Worm (Caenorhabditis elegans) whole organism, late embryonic: ENCODE results near the gene egl-17.

Experiments used
- F13H6.1 ChIP-seq: sonication (generic microtip); optimal IDR thresholded peaks from 2 replicates; lab custom pipeline; 2016; ENCODE audit warnings: missing genetic modification characterization, missing compliant biosample characterization
- K02D7.2 ChIP-seq: sonication (generic microtip); optimal IDR thresholded peaks from 2 replicates; lab custom pipeline; 2017; ENCODE audit warnings: mild to moderate bottlenecking, missing genetic modification characterization, missing compliant biosample characterization
- Y22D7AL.16 ChIP-seq: sonication (generic microtip); optimal IDR thresholded peaks from 2 replicates; lab custom pipeline; 2016; ENCODE audit warnings: missing genetic modification characterization, missing compliant biosample characterization
- ceh-14 ChIP-seq: sonication (generic microtip); optimal IDR thresholded peaks from 2 replicates; lab custom pipeline; 2016; ENCODE audit warnings: missing genotype, missing genetic modification characterization, missing compliant biosample characterization
- ceh-18 ChIP-seq: sonication (generic microtip); optimal IDR thresholded peaks from 2 replicates; lab custom pipeline; 2016; ENCODE audit warnings: missing genetic modification characterization, missing compliant biosample characterization
- ceh-2 ChIP-seq: sonication (generic microtip); optimal IDR thresholded peaks from 2 replicates; lab custom pipeline; 2016; ENCODE audit warnings: missing genotype, missing genetic modification characterization, missing compliant biosample characterization
- ceh-22 ChIP-seq: sonication (generic microtip); optimal IDR thresholded peaks from 2 replicates; lab custom pipeline; 2017; ENCODE audit warnings: missing biosample characterization, missing genetic modification characterization
- ceh-24 ChIP-seq: sonication (generic microtip); optimal IDR thresholded peaks from 2 replicates; lab custom pipeline; 2016; ENCODE audit warnings: mild to moderate bottlenecking, missing genetic modification characterization, missing compliant biosample characterization
- ceh-34 ChIP-seq: sonication (generic microtip); optimal IDR thresholded peaks from 2 replicates; lab custom pipeline; 2016; ENCODE audit warnings: mild to moderate bottlenecking, missing genetic modification characterization, missing compliant biosample characterization
- ceh-48 ChIP-seq: sonication (generic microtip); optimal IDR thresholded peaks from 2 replicates; lab custom pipeline; 2016; ENCODE audit warnings: missing genetic modification characterization, inconsistent platforms, missing compliant biosample characterization
- ceh-6 ChIP-seq: fragments of 200-800 bp; sonication (Bioruptor generic); optimal IDR thresholded peaks from 2 replicates; lab custom pipeline; 2018; ENCODE audit warnings: mild to moderate bottlenecking, missing genetic modification characterization, missing compliant biosample characterization
- ceh-9 ChIP-seq: sonication (generic microtip); optimal IDR thresholded peaks from 2 replicates; lab custom pipeline; 2016; ENCODE audit warnings: mild to moderate bottlenecking, missing genetic modification characterization, inconsistent platforms, missing compliant biosample characterization
- dmd-4 ChIP-seq: sonication (generic microtip); optimal IDR thresholded peaks from 2 replicates; lab custom pipeline; 2016; ENCODE audit warnings: borderline replicate concordance, missing genetic modification characterization, missing compliant biosample characterization
- elt-4 ChIP-seq: sonication (generic microtip); optimal IDR thresholded peaks from 2 replicates; lab custom pipeline; 2016; ENCODE audit warnings: missing genetic modification characterization, missing compliant biosample characterization
- ets-4 ChIP-seq: sonication (generic microtip); optimal IDR thresholded peaks from 2 replicates; lab custom pipeline; 2016; ENCODE audit warnings: missing genetic modification characterization, missing compliant biosample characterization
- fax-1 ChIP-seq: sonication (generic microtip); optimal IDR thresholded peaks from 2 replicates; lab custom pipeline; 2016; ENCODE audit warnings: missing genotype, missing genetic modification characterization, missing compliant biosample characterization
- fkh-10 ChIP-seq: fragments of 150-350 bp; optimal IDR thresholded peaks from 2 replicates; lab custom pipeline; 2014; ENCODE audit warnings: missing biosample characterization, missing genetic modification reagents, missing genetic modification characterization
- fkh-6 ChIP-seq: sonication (generic microtip); optimal IDR thresholded peaks from 2 replicates; lab custom pipeline; 2016; ENCODE audit warnings: missing genetic modification characterization, missing compliant biosample characterization
- hlh-8 ChIP-seq: sonication (generic microtip); optimal IDR thresholded peaks from 2 replicates; lab custom pipeline; 2016; ENCODE audit warnings: missing genotype, missing genetic modification characterization, missing compliant biosample characterization
- nfya-1 ChIP-seq: sonication (generic microtip); optimal IDR thresholded peaks from 2 replicates; lab custom pipeline; 2017; ENCODE audit warnings: missing genetic modification characterization, mild to moderate bottlenecking, missing compliant biosample characterization, antibody characterized with exemption, moderate library complexity
- nhr-11 ChIP-seq: fragments of 150-350 bp; optimal IDR thresholded peaks from 2 replicates; lab custom pipeline; 2014; ENCODE audit warnings: missing biosample characterization, missing genetic modification characterization
- pag-3 ChIP-seq: sonication (generic microtip); optimal IDR thresholded peaks from 2 replicates; lab custom pipeline; 2016; ENCODE audit warnings: missing compliant biosample characterization, missing genetic modification characterization, borderline replicate concordance
- pat-9 ChIP-seq: fragments of 200-800 bp; sonication (Bioruptor generic); optimal IDR thresholded peaks from 2 replicates; lab custom pipeline; 2018; ENCODE audit warnings: mild to moderate bottlenecking, missing genetic modification characterization, moderate library complexity, missing compliant biosample characterization
- pha-4 ChIP-seq: fragments of 150-350 bp; optimal IDR thresholded peaks from 2 replicates; lab custom pipeline; 2018; ENCODE audit warnings: missing biosample characterization, missing genetic modification reagents, missing genetic modification characterization
- ref-2 ChIP-seq: sonication (generic microtip); optimal IDR thresholded peaks from 2 replicates; lab custom pipeline; 2016; ENCODE audit warnings: missing genetic modification characterization, missing compliant biosample characterization
- rnt-1 ChIP-seq: sonication (generic microtip); optimal IDR thresholded peaks from 2 replicates; lab custom pipeline; 2016; ENCODE audit warnings: missing genetic modification characterization, missing compliant biosample characterization
- sdc-2 ChIP-seq: sonication (generic microtip); optimal IDR thresholded peaks from 2 replicates; lab custom pipeline; 2016; ENCODE audit warnings: missing genotype, missing genetic modification characterization, missing compliant biosample characterization
- sox-4 ChIP-seq: sonication (generic microtip); optimal IDR thresholded peaks from 2 replicates; lab custom pipeline; 2017; ENCODE audit warnings: mild to moderate bottlenecking, missing genetic modification characterization, inconsistent platforms, missing compliant biosample characterization
- ttx-3 ChIP-seq: sonication (generic microtip); optimal IDR thresholded peaks from 2 replicates; lab custom pipeline; 2016; ENCODE audit warnings: missing genetic modification reagents, missing genetic modification characterization, missing compliant biosample characterization
- unc-3 ChIP-seq, 2 experiments: fragments of 200-800 bp in 1 of 2; sonication (Bioruptor generic) in 1 of 2; sonication (generic microtip) in 1 of 2; conservative IDR thresholded peaks in 1 of 2; optimal IDR thresholded peaks in 1 of 2; 2 replicates each; pipeline versions ENCODE4 v1.3.6 to Lab custom; 2016 to 2022; ENCODE audit warnings: missing compliant biosample characterization in 2 of 2, missing genetic modification characterization in 2 of 2, missing genetic modification reagents in 1 of 2
- unc-42 ChIP-seq: sonication (generic microtip); optimal IDR thresholded peaks from 2 replicates; lab custom pipeline; 2016; ENCODE audit warnings: missing genotype, missing genetic modification characterization, missing compliant biosample characterization
- unc-55 ChIP-seq: sonication (generic microtip); optimal IDR thresholded peaks from 2 replicates; lab custom pipeline; 2017; ENCODE audit warnings: missing biosample characterization, missing genetic modification reagents, missing genetic modification characterization
- unc-86 ChIP-seq: sonication (generic microtip); optimal IDR thresholded peaks from 2 replicates; lab custom pipeline; 2016; ENCODE audit warnings: missing genetic modification characterization, missing compliant biosample characterization
- zip-5 ChIP-seq: sonication (generic microtip); optimal IDR thresholded peaks from 2 replicates; lab custom pipeline; 2016; ENCODE audit warnings: missing genetic modification characterization, missing compliant biosample characterization

egl-17 gene

ce11 chrX:487669-488068 lies 1.8 kb upstream of the egl-17 start:
- TF ChIP-seq ceh-24 (tag; lab: Kevin White, UChicago), result no peak
- TF ChIP-seq nhr-11 (tag; lab: Kevin White, UChicago), result no peak

ce11 chrX:492919-493318 lies 3.4 kb downstream of the egl-17 start, which contains the start of gene B0310.1:
Gene B0310.1, plus strand, starts transcription at chrX:493228.
- no peak for TF ChIP-seq ets-4 (tag; lab: Kevin White, UChicago)
- TF ChIP-seq F13H6.1, result no peak
- TF ChIP-seq pha-4 (tag; lab: Kevin White, UChicago), result no peak
- TF ChIP-seq ceh-9 (tag; lab: Kevin White, UChicago), result no peak
- no peak for TF ChIP-seq nfya-1
- no peak for TF ChIP-seq ceh-48 (tag; lab: Kevin White, UChicago)
- TF ChIP-seq unc-3 (GFP tag; conservative IDR thresholded peaks at IDR 0.05; lab: Robert Waterston, UW), result no peak
- TF ChIP-seq unc-3 (tag; optimal IDR thresholded peaks at IDR 0.05; lab: Kevin White, UChicago), result no peak
- peak; percentile 56 for TF ChIP-seq unc-55 (GFP tag; lab: Kevin White, UChicago)
- no peak for TF ChIP-seq zip-5 (tag; lab: Kevin White, UChicago)
- no peak for TF ChIP-seq unc-86 (tag; lab: Kevin White, UChicago)
- TF ChIP-seq elt-4 (tag; lab: Kevin White, UChicago), result no peak
- TF ChIP-seq ceh-18 (tag; lab: Kevin White, UChicago), result peak; percentile 50

ce11 chrX:496795-497194 lies 7.3 kb downstream of the egl-17 start:
- no peak for TF ChIP-seq zip-5 (tag; lab: Kevin White, UChicago)
- TF ChIP-seq ceh-14, result no peak
- TF ChIP-seq pha-4 (tag; lab: Kevin White, UChicago), result no peak
- TF ChIP-seq Y22D7AL.16 (tag; lab: Kevin White, UChicago), result no peak
- TF ChIP-seq nfya-1, result no peak
- TF ChIP-seq sdc-2, result no peak
- TF ChIP-seq K02D7.2, result no peak
- no peak for TF ChIP-seq unc-3 (GFP tag; conservative IDR thresholded peaks at IDR 0.05; lab: Robert Waterston, UW)
- no peak for TF ChIP-seq unc-3 (tag; optimal IDR thresholded peaks at IDR 0.05; lab: Kevin White, UChicago)
- no peak for TF ChIP-seq hlh-8
- TF ChIP-seq dmd-4, result no peak
- TF ChIP-seq ceh-9 (tag; lab: Kevin White, UChicago), result no peak
- no peak for TF ChIP-seq ttx-3 (tag; lab: Kevin White, UChicago)
- TF ChIP-seq fkh-6, result no peak
- TF ChIP-seq ceh-34 (tag; lab: Kevin White, UChicago), result no peak
- no peak for TF ChIP-seq ref-2 (tag; lab: Kevin White, UChicago)
- TF ChIP-seq rnt-1, result no peak
- no peak for TF ChIP-seq ceh-6 (GFP tag; lab: Kevin White, UChicago)
- TF ChIP-seq pag-3 (tag; lab: Kevin White, UChicago), result no peak
- no peak for TF ChIP-seq sox-4 (tag; lab: Kevin White, UChicago)
- TF ChIP-seq, all 69 proteins: peak for 0

ce11 chrX:498640-499039 lies 9.2 kb downstream of the egl-17 start:
- TF ChIP-seq ceh-22 (tag; lab: Kevin White, UChicago), result no peak
- TF ChIP-seq hlh-8, result no peak
- no peak for TF ChIP-seq ceh-24 (tag; lab: Kevin White, UChicago)
- no peak for TF ChIP-seq pat-9 (tag; lab: Kevin White, UChicago)
- no peak for TF ChIP-seq fkh-10 (GFP tag; lab: Kevin White, UChicago)
- no peak for TF ChIP-seq F13H6.1
- TF ChIP-seq fax-1 (tag; lab: Kevin White, UChicago), result no peak
- TF ChIP-seq ceh-2 (tag; lab: Kevin White, UChicago), result no peak

- no peak for TF ChIP-seq unc-42 (tag; lab: Kevin White, UChicago)
- TF ChIP-seq ceh-34 (tag; lab: Kevin White, UChicago), result no peak
- TF ChIP-seq, all 69 proteins: peak for 0
Measured at ce11 chrX:504046-504843, 14.8 kb downstream of the egl-17 start.
